Fruit fly (Drosophila melanogaster) whole organism, embryonic: Measurements from ENCODE around the gene Map205.

Source experiments
- Antp ChIP-seq: fragments of 200-800 bp; sonication (Bioruptor generic); optimal IDR thresholded peaks from 3 replicates; lab custom pipeline; 2016; ENCODE audit warnings: missing biosample characterization, missing genetic modification characterization
- Atf6 ChIP-seq: fragments of 200-800 bp; sonication (Bioruptor generic); IDR thresholded peaks from 2 replicates; pipeline ENCODE4 v1.3.6; 2022; ENCODE audit warnings: missing biosample characterization, missing genetic modification characterization
- CG11695 ChIP-seq: fragments of 200-800 bp; sonication (Bioruptor generic); IDR thresholded peaks from 3 replicates; pipeline ENCODE4 v1.3.6; 2022; ENCODE audit warnings: missing biosample characterization, missing genetic modification characterization
- CG12236 ChIP-seq: fragments of 200-800 bp; sonication (Bioruptor generic); optimal IDR thresholded peaks from 2 replicates; lab custom pipeline; 2016; ENCODE audit warnings: missing biosample characterization, missing genetic modification characterization
- CG13123 ChIP-seq: fragments of 200-800 bp; sonication (Bioruptor generic); optimal IDR thresholded peaks from 2 replicates; lab custom pipeline; 2016; ENCODE audit warnings: missing biosample characterization, missing genetic modification characterization
- CG14441 ChIP-seq: fragments of 200-800 bp; sonication (Bioruptor generic); IDR thresholded peaks from 2 replicates; pipeline ENCODE4 v1.3.6; 2022; ENCODE audit warnings: missing biosample characterization, missing genetic modification characterization
- CG15073 ChIP-seq: fragments of 200-800 bp; sonication (Bioruptor generic); optimal IDR thresholded peaks from 2 replicates; lab custom pipeline; 2016; ENCODE audit warnings: missing biosample characterization, missing genetic modification characterization
- CG1602 ChIP-seq: fragments of 200-800 bp; sonication (Bioruptor generic); optimal IDR thresholded peaks from 3 replicates; lab custom pipeline; 2016; ENCODE audit warnings: missing biosample characterization, missing genetic modification characterization
- CG16813 ChIP-seq: fragments of 200-800 bp; sonication (Bioruptor generic); IDR thresholded peaks from 3 replicates; pipeline ENCODE4 v1.3.6; 2022; ENCODE audit warnings: missing biosample characterization, missing genetic modification characterization; ENCODE audit not compliant: partially characterized antibody
- CG17186 ChIP-seq: fragments of 200-800 bp; sonication (Bioruptor generic); optimal IDR thresholded peaks from 3 replicates; lab custom pipeline; 2017; ENCODE audit warnings: missing biosample characterization, missing genetic modification reagents, missing genetic modification characterization
- CG17385 ChIP-seq: fragments of 200-800 bp; sonication (Bioruptor generic); optimal IDR thresholded peaks from 3 replicates; lab custom pipeline; 2018; ENCODE audit warnings: missing biosample characterization, mild to moderate bottlenecking, missing genetic modification characterization
- CG17612 ChIP-seq: fragments of 200-800 bp; sonication (Bioruptor generic); IDR thresholded peaks from 2 replicates; pipeline ENCODE4 v1.3.6; 2022; ENCODE audit warnings: missing biosample characterization, missing genetic modification characterization
- CG2875 ChIP-seq: fragments of 200-800 bp; sonication (Bioruptor generic); optimal IDR thresholded peaks from 2 replicates; lab custom pipeline; 2017; ENCODE audit warnings: missing biosample characterization, mild to moderate bottlenecking, missing genetic modification characterization, missing genetic modification reagents
- CG31441 ChIP-seq: fragments of 200-800 bp; sonication (Bioruptor generic); IDR thresholded peaks from 2 replicates; pipeline ENCODE4 v1.3.6; 2022; ENCODE audit warnings: missing biosample characterization, missing genetic modification characterization
- CG4360 ChIP-seq: fragments of 200-800 bp; sonication (Bioruptor generic); IDR thresholded peaks from 2 replicates; pipeline ENCODE4 v1.3.6; 2022; ENCODE audit warnings: missing biosample characterization, missing genetic modification characterization
- CG43689 ChIP-seq: fragments of 200-800 bp; sonication (Bioruptor generic); IDR thresholded peaks from 2 replicates; pipeline ENCODE4 v1.3.6; 2022; ENCODE audit warnings: missing biosample characterization, missing genetic modification characterization
- CG5953 ChIP-seq: fragments of 200-800 bp; sonication (Bioruptor generic); IDR thresholded peaks from 2 replicates; pipeline ENCODE4 v1.3.6; 2022; ENCODE audit warnings: missing biosample characterization, missing genetic modification characterization
- CG7987 ChIP-seq: fragments of 200-800 bp; sonication (Bioruptor generic); optimal IDR thresholded peaks from 2 replicates; lab custom pipeline; 2018; ENCODE audit warnings: missing biosample characterization, mild to moderate bottlenecking, missing genetic modification characterization, moderate library complexity
- CG8281 ChIP-seq: fragments of 200-800 bp; sonication (Bioruptor generic); optimal IDR thresholded peaks from 2 replicates; lab custom pipeline; 2018; ENCODE audit warnings: missing biosample characterization, mild to moderate bottlenecking, missing genetic modification characterization, moderate library complexity
- Camta ChIP-seq: fragments of 200-800 bp; sonication (Bioruptor generic); optimal IDR thresholded peaks from 2 replicates; lab custom pipeline; 2016; ENCODE audit warnings: missing biosample characterization, missing genetic modification characterization
- CkIIα-i1 ChIP-seq: fragments of 200-800 bp; sonication (Bioruptor generic); IDR thresholded peaks from 2 replicates; pipeline ENCODE4 v1.3.6; 2022; ENCODE audit warnings: missing biosample characterization, missing genetic modification characterization
- D19B ChIP-seq: fragments of 200-800 bp; sonication (Bioruptor generic); optimal IDR thresholded peaks from 2 replicates; lab custom pipeline; 2017; ENCODE audit warnings: missing biosample characterization, mild to moderate bottlenecking, missing genetic modification characterization
- Dfd ChIP-seq, 2 experiments: fragments of >200 bp; optimal IDR thresholded peaks; 2 replicates each; lab custom pipeline; 2017; ENCODE audit warnings: missing biosample characterization in 2 of 2, missing genetic modification characterization in 2 of 2
- Dp ChIP-seq: fragments of 200-800 bp; sonication (Bioruptor generic); optimal IDR thresholded peaks from 2 replicates; lab custom pipeline; 2018; ENCODE audit warnings: missing biosample characterization, mild to moderate bottlenecking, missing genetic modification characterization, moderate library complexity
- Gsc ChIP-seq: fragments of 200-800 bp; sonication (Bioruptor generic); IDR thresholded peaks from 2 replicates; pipeline ENCODE4 v1.3.6; 2022; ENCODE audit warnings: missing biosample characterization, missing genetic modification characterization
- Hmr ChIP-seq: fragments of 200-800 bp; sonication (Bioruptor generic); optimal IDR thresholded peaks from 3 replicates; lab custom pipeline; 2017; ENCODE audit warnings: mild to moderate bottlenecking, missing biosample characterization, missing genetic modification reagents, missing genetic modification characterization
- Hr78 ChIP-seq, 2 experiments: fragments of 200-800 bp in 1 of 2; fragments of >200 bp in 1 of 2; sonication (Bioruptor generic) in 1 of 2; optimal IDR thresholded peaks; 2 replicates each; lab custom pipeline; 2017 to 2019; ENCODE audit warnings: missing biosample characterization in 2 of 2, missing genetic modification characterization in 2 of 2, mild to moderate bottlenecking in 1 of 2, moderate library complexity in 1 of 2
- Kr ChIP-seq: fragments of 200-800 bp; sonication (Bioruptor generic); optimal IDR thresholded peaks from 2 replicates; lab custom pipeline; 2017; ENCODE audit warnings: missing biosample characterization, mild to moderate bottlenecking, missing genetic modification characterization
- Lim3 ChIP-seq: fragments of 200-800 bp; sonication (Bioruptor generic); IDR thresholded peaks from 2 replicates; pipeline ENCODE4 v1.3.6; 2022; ENCODE audit warnings: missing biosample characterization, missing genetic modification characterization
- Lpt ChIP-seq: fragments of >200 bp; optimal IDR thresholded peaks from 2 replicates; lab custom pipeline; 2018; ENCODE audit warnings: missing biosample characterization, missing genetic modification characterization
- Mrtf ChIP-seq: fragments of 200-800 bp; sonication (Bioruptor generic); IDR thresholded peaks from 3 replicates; pipeline ENCODE4 v1.3.6; 2022; ENCODE audit warnings: missing biosample characterization, missing genetic modification characterization
- Six4 ChIP-seq: fragments of 200-800 bp; sonication (Bioruptor generic); optimal IDR thresholded peaks from 2 replicates; lab custom pipeline; 2016; ENCODE audit warnings: missing biosample characterization, missing genetic modification characterization
- Xrp1 ChIP-seq: fragments of 200-800 bp; sonication (Bioruptor generic); IDR thresholded peaks from 2 replicates; pipeline ENCODE4 v1.3.6; 2022; ENCODE audit warnings: missing biosample characterization, missing genetic modification characterization
- ab ChIP-seq: fragments of 200-800 bp; sonication (Bioruptor generic); optimal IDR thresholded peaks from 2 replicates; lab custom pipeline; 2016; ENCODE audit warnings: missing biosample characterization, missing genetic modification characterization
- ac ChIP-seq: fragments of 200-800 bp; sonication (Bioruptor generic); optimal IDR thresholded peaks from 3 replicates; lab custom pipeline; 2017; ENCODE audit warnings: missing biosample characterization, mild to moderate bottlenecking, missing genetic modification characterization
- bbx ChIP-seq: fragments of 200-800 bp; sonication (Bioruptor generic); IDR thresholded peaks from 2 replicates; pipeline ENCODE4 v1.3.6; 2022; ENCODE audit warnings: missing biosample characterization, missing genetic modification characterization; ENCODE audit not compliant: partially characterized antibody
- chm ChIP-seq: fragments of 200-800 bp; sonication (Bioruptor generic); IDR thresholded peaks from 2 replicates; pipeline ENCODE4 v1.3.6; 2022; ENCODE audit warnings: missing biosample characterization, missing genetic modification characterization
- cwo ChIP-seq: fragments of 200-800 bp; sonication (Bioruptor generic); optimal IDR thresholded peaks from 3 replicates; lab custom pipeline; 2017; ENCODE audit warnings: missing biosample characterization, missing genetic modification characterization, mild to moderate bottlenecking, moderate library complexity, missing genetic modification reagents
- dan ChIP-seq: fragments of 200-800 bp; sonication (Bioruptor generic); IDR thresholded peaks from 2 replicates; pipeline ENCODE4 v1.3.6; 2022; ENCODE audit warnings: missing biosample characterization, missing genetic modification characterization
- fd64A ChIP-seq: fragments of 200-800 bp; sonication (Bioruptor generic); optimal IDR thresholded peaks from 3 replicates; lab custom pipeline; 2018; ENCODE audit warnings: missing biosample characterization, mild to moderate bottlenecking, missing genetic modification characterization
- jumu ChIP-seq: fragments of 200-800 bp; sonication (Bioruptor generic); optimal IDR thresholded peaks from 3 replicates; lab custom pipeline; 2016; ENCODE audit warnings: missing biosample characterization, missing genetic modification characterization
- klu ChIP-seq: fragments of 200-800 bp; sonication (Bioruptor generic); IDR thresholded peaks from 2 replicates; pipeline ENCODE4 v1.3.6; 2022; ENCODE audit warnings: missing biosample characterization, missing genetic modification characterization
- nerfin-1 ChIP-seq: fragments of 200-800 bp; sonication (Bioruptor generic); optimal IDR thresholded peaks from 3 replicates; lab custom pipeline; 2019; ENCODE audit warnings: missing biosample characterization, mild to moderate bottlenecking, missing genetic modification characterization, moderate library complexity
- phol ChIP-seq: fragments of 200-800 bp; sonication (Bioruptor generic); optimal IDR thresholded peaks from 3 replicates; lab custom pipeline; 2018; ENCODE audit warnings: missing biosample characterization, mild to moderate bottlenecking, missing genetic modification characterization, moderate library complexity
- psq ChIP-seq: fragments of 200-800 bp; sonication (Bioruptor generic); optimal IDR thresholded peaks from 2 replicates; lab custom pipeline; 2017; ENCODE audit warnings: missing biosample characterization, missing genetic modification characterization
- sd ChIP-seq: fragments of 200-800 bp; sonication (Bioruptor generic); optimal IDR thresholded peaks from 3 replicates; lab custom pipeline; 2018; ENCODE audit warnings: missing biosample characterization, mild to moderate bottlenecking, missing genetic modification characterization, moderate library complexity
- sens-2 ChIP-seq: fragments of 200-800 bp; sonication (Bioruptor generic); IDR thresholded peaks from 2 replicates; pipeline ENCODE4 v1.3.6; 2022; ENCODE audit warnings: missing biosample characterization, missing genetic modification characterization
- sima ChIP-seq: fragments of 200-800 bp; sonication (Bioruptor generic); optimal IDR thresholded peaks from 2 replicates; lab custom pipeline; 2016; ENCODE audit warnings: missing biosample characterization, missing genetic modification characterization
- sob ChIP-seq: fragments of 200-800 bp; sonication (Bioruptor generic); IDR thresholded peaks from 2 replicates; pipeline ENCODE4 v1.3.6; 2022; ENCODE audit warnings: missing biosample characterization, missing genetic modification characterization
- trh ChIP-seq: fragments of 200-800 bp; sonication (Bioruptor generic); optimal IDR thresholded peaks from 2 replicates; lab custom pipeline; 2016; ENCODE audit warnings: missing biosample characterization, missing genetic modification characterization
- usp ChIP-seq: fragments of >200 bp; optimal IDR thresholded peaks from 2 replicates; lab custom pipeline; 2017; ENCODE audit warnings: missing biosample characterization, missing genetic modification characterization
- vvl ChIP-seq: fragments of 200-800 bp; sonication (Bioruptor generic); IDR thresholded peaks from 2 replicates; pipeline ENCODE4 v1.3.6; 2022; ENCODE audit warnings: missing biosample characterization, missing genetic modification characterization

The Map205 gene

dm6 chr3R:32068110-32068685 is at the start of gene Map205 (continued):
- TF ChIP-seq Dp (GFP tag; lab: Kevin White, UChicago) (peak; percentile 79), CG13123 (GFP tag; lab: Kevin White, UChicago) (no peak), CG15073 (GFP tag; lab: Kevin White, UChicago) (no peak), D19B (GFP tag; lab: Kevin White, UChicago) (no peak), bbx (no peak), cwo (no peak), Mrtf (GFP tag; lab: Robert Waterston, UW) (no peak), CG12236 (GFP tag; lab: Kevin White, UChicago) (no peak), Atf6 (GFP tag; lab: Robert Waterston, UW) (no peak), sima (GFP tag; lab: Kevin White, UChicago) (no peak), CG14441 (GFP tag; lab: Robert Waterston, UW) (no peak), CG11695 (GFP tag; lab: Robert Waterston, UW) (no peak), CG17385 (GFP tag; lab: Kevin White, UChicago) (peak; percentile 13), vvl (GFP tag; lab: Robert Waterston, UW) (no peak), CG43689 (GFP tag; lab: Robert Waterston, UW) (no peak), CG4360 (GFP tag; lab: Robert Waterston, UW) (no peak), klu (GFP tag; lab: Robert Waterston, UW) (no peak), Gsc (GFP tag; lab: Robert Waterston, UW) (no peak), sob (no peak), CkIIα-i1 (GFP tag; lab: Robert Waterston, UW) (no peak), dan (GFP tag; lab: Robert Waterston, UW) (no peak), CG5953 (no peak), Lim3 (GFP tag; lab: Robert Waterston, UW) (no peak), Six4 (GFP tag; lab: Kevin White, UChicago) (no peak), CG7987 (GFP tag; lab: Kevin White, UChicago) (peak; percentile 16), sens-2 (GFP tag; lab: Robert Waterston, UW) (no peak), Kr (GFP tag; lab: Kevin White, UChicago) (no peak), phol (tag; lab: Kevin White, UChicago) (peak; percentile 63), CG1602 (GFP tag; lab: Kevin White, UChicago) (no peak), CG17186 (GFP tag; lab: Kevin White, UChicago) (peak; percentile 39), fd64A (GFP tag; lab: Kevin White, UChicago) (no peak), Hmr (peak; percentile 84), nerfin-1 (tag; lab: Kevin White, UChicago) (peak; percentile 53), usp (GFP tag; lab: Kevin White, UChicago) (no peak), ac (no peak), sd (tag; lab: Kevin White, UChicago) (no peak), CG2875 (GFP tag; lab: Kevin White, UChicago) (no peak), CG17612 (no peak), ab (GFP tag; lab: Kevin White, UChicago) (no peak), jumu (no peak), Lpt (GFP tag; lab: Kevin White, UChicago) (no peak), chm (GFP tag; lab: Robert Waterston, UW) (no peak), CG16813 (GFP tag; lab: Robert Waterston, UW) (no peak), CG31441 (GFP tag; lab: Robert Waterston, UW) (no peak), Xrp1 (no peak), Camta (GFP tag; lab: Kevin White, UChicago) (no peak), CG8281 (tag; lab: Kevin White, UChicago) (no peak), trh (GFP tag; lab: Kevin White, UChicago) (no peak), Antp (GFP tag; lab: Kevin White, UChicago) (no peak), Dfd (GFP tag; optimal IDR thresholded peaks at IDR 0.05; lab: Kevin White, UChicago) (no peak), psq (GFP tag; lab: Kevin White, UChicago) (peak; percentile 5), Hr78 (GFP tag; optimal IDR thresholded peaks at IDR 0.05; lab: Kevin White, UChicago) (no peak)
